Worm (Caenorhabditis elegans) whole organism, L4 larva: ENCODE measurements around the gene swm-1.
A peak's percentile ranks its signal among the peaks of the same experiment; 100 is the strongest.

ENCODE experiments used
- D1046.2 ChIP-seq: fragments of 200-800 bp; sonication (Bioruptor generic); IDR thresholded peaks from 2 replicates; pipeline ENCODE4 v1.3.6; 2022; ENCODE audit warnings: missing genetic modification characterization, missing compliant biosample characterization
- F26F4.8 ChIP-seq: fragments of 200-800 bp; sonication (Bioruptor generic); conservative IDR thresholded peaks from 2 replicates; pipeline ENCODE4 v1.3.6; 2022; ENCODE audit warnings: missing genetic modification characterization, missing compliant biosample characterization
- F44E2.7 ChIP-seq: fragments of 200-800 bp; sonication (Bioruptor generic); IDR thresholded peaks from 2 replicates; pipeline ENCODE4 v2.1.2; 2022; ENCODE audit warnings: missing genetic modification characterization, missing compliant biosample characterization
- F49E8.2 ChIP-seq: sonication (generic microtip); optimal IDR thresholded peaks from 2 replicates; lab custom pipeline; 2016; ENCODE audit warnings: missing compliant biosample characterization, mild to moderate bottlenecking, missing genetic modification characterization, borderline replicate concordance
- R02D3.7 ChIP-seq: fragments of 150-350 bp; sonication (generic microtip); optimal IDR thresholded peaks from 3 replicates; lab custom pipeline; 2014; ENCODE audit warnings: missing biosample characterization, missing genetic modification characterization
- Y48G9A.11 ChIP-seq: fragments of 200-800 bp; sonication (Bioruptor generic); IDR thresholded peaks from 2 replicates; pipeline ENCODE4 v1.3.6; 2022; ENCODE audit warnings: missing genetic modification reagents, missing genetic modification characterization, missing compliant biosample characterization
- Y75B8A.6 ChIP-seq: fragments of 200-800 bp; sonication (Bioruptor generic); IDR thresholded peaks from 2 replicates; pipeline ENCODE4 v1.3.6; 2022; ENCODE audit warnings: missing genetic modification reagents, missing genetic modification characterization, missing compliant biosample characterization
- ZK337.2 ChIP-seq: fragments of 200-800 bp; sonication (Bioruptor generic); IDR thresholded peaks from 2 replicates; pipeline ENCODE4 v1.3.6; 2022; ENCODE audit warnings: missing genetic modification reagents, missing genetic modification characterization, missing compliant biosample characterization
- ZK546.5 ChIP-seq, 2 experiments: sonication (generic microtip); optimal IDR thresholded peaks; 2 replicates each; lab custom pipeline; 2017; ENCODE audit warnings: missing biosample characterization in 2 of 2, missing genetic modification characterization in 2 of 2
- aha-1 ChIP-seq: fragments of 150-350 bp; peaks from one replicate; lab custom pipeline; 2014; ENCODE audit warnings: missing biosample characterization, missing genetic modification characterization
- arid-1 ChIP-seq: fragments of 200-800 bp; sonication (Bioruptor generic); conservative IDR thresholded peaks from 2 replicates; pipeline ENCODE4 v1.3.6; 2022; ENCODE audit warnings: missing genetic modification reagents, missing genetic modification characterization, missing compliant biosample characterization
- ceh-20 ChIP-seq: fragments of 200-800 bp; sonication (Bioruptor generic); IDR thresholded peaks from 2 replicates; pipeline ENCODE4 v1.3.6; 2022; ENCODE audit warnings: missing genetic modification reagents, missing genetic modification characterization, missing compliant biosample characterization
- ceh-28 ChIP-seq: fragments of 150-350 bp; optimal IDR thresholded peaks from 2 replicates; lab custom pipeline; 2014; ENCODE audit warnings: missing biosample characterization, missing genetic modification reagents, missing genetic modification characterization
- ceh-32 ChIP-seq: sonication (generic microtip); optimal IDR thresholded peaks from 2 replicates; lab custom pipeline; 2016; ENCODE audit warnings: mild to moderate bottlenecking, missing genetic modification characterization, missing compliant biosample characterization; ENCODE audit not compliant: poor library complexity
- ceh-82 ChIP-seq: sonication (generic microtip); optimal IDR thresholded peaks from 2 replicates; lab custom pipeline; 2017; ENCODE audit warnings: missing biosample characterization, missing genetic modification characterization
- cey-2 ChIP-seq: sonication (generic microtip); optimal IDR thresholded peaks from 3 replicates; lab custom pipeline; 2017; ENCODE audit warnings: missing genetic modification characterization, mild to moderate bottlenecking, missing compliant biosample characterization, antibody characterized with exemption, borderline replicate concordance; ENCODE audit not compliant: insufficient read depth
- ctbp-1 ChIP-seq: fragments of 200-800 bp; sonication (Bioruptor generic); IDR thresholded peaks from 2 replicates; pipeline ENCODE4 v1.3.6; 2022; ENCODE audit warnings: missing genetic modification reagents, missing genetic modification characterization, missing compliant biosample characterization
- daf-12 ChIP-seq: fragments of 150-350 bp; optimal IDR thresholded peaks from 2 replicates; lab custom pipeline; 2014; ENCODE audit warnings: missing biosample characterization, missing genetic modification reagents, missing genetic modification characterization
- daf-8 ChIP-seq: fragments of 200-800 bp; sonication (Bioruptor generic); IDR thresholded peaks from 2 replicates; pipeline ENCODE4 v1.3.6; 2022; ENCODE audit warnings: missing genetic modification characterization, missing compliant biosample characterization
- dmd-6 ChIP-seq: fragments of 200-800 bp; sonication (Bioruptor generic); IDR thresholded peaks from 2 replicates; pipeline ENCODE4 v1.3.6; 2022; ENCODE audit warnings: missing genetic modification reagents, missing genetic modification characterization, missing compliant biosample characterization
- dmd-9 ChIP-seq: fragments of 200-800 bp; sonication (Bioruptor generic); IDR thresholded peaks from 2 replicates; pipeline ENCODE4 v1.3.6; 2022; ENCODE audit warnings: missing genetic modification reagents, missing genetic modification characterization, missing compliant biosample characterization
- egl-27 ChIP-seq: sonication (generic microtip); optimal IDR thresholded peaks from 3 replicates; lab custom pipeline; 2017; ENCODE audit warnings: missing biosample characterization, missing genetic modification reagents, missing genetic modification characterization
- fkh-10 ChIP-seq: fragments of 150-350 bp; optimal IDR thresholded peaks from 2 replicates; lab custom pipeline; 2014; ENCODE audit warnings: missing biosample characterization, missing genetic modification reagents, missing genetic modification characterization
- fos-1 ChIP-seq: fragments of 150-350 bp; optimal IDR thresholded peaks from 2 replicates; lab custom pipeline; 2014; ENCODE audit warnings: missing biosample characterization, missing genetic modification characterization
- hlh-11 ChIP-seq: fragments of 200-800 bp; sonication (Bioruptor generic); optimal IDR thresholded peaks from 2 replicates; lab custom pipeline; 2018; ENCODE audit warnings: mild to moderate bottlenecking, missing genetic modification characterization, missing compliant biosample characterization
- hlh-30 ChIP-seq: sonication (generic microtip); optimal IDR thresholded peaks from 2 replicates; lab custom pipeline; 2017; ENCODE audit warnings: antibody characterized with exemption, mild to moderate bottlenecking, missing genetic modification characterization, missing compliant biosample characterization; ENCODE audit not compliant: insufficient read depth
- lin-1 ChIP-seq: fragments of 200-800 bp; sonication (Bioruptor generic); IDR thresholded peaks from 2 replicates; pipeline ENCODE4 v1.3.6; 2022; ENCODE audit warnings: missing genetic modification reagents, missing genetic modification characterization, missing compliant biosample characterization
- lin-13 ChIP-seq: fragments of 150-350 bp; optimal IDR thresholded peaks from 2 replicates; lab custom pipeline; 2014; ENCODE audit warnings: missing biosample characterization, missing genetic modification reagents, missing genetic modification characterization
- lin-29 ChIP-seq: fragments of 200-800 bp; sonication (Bioruptor generic); IDR thresholded peaks from 2 replicates; pipeline ENCODE4 v1.3.6; 2022; ENCODE audit warnings: missing genetic modification reagents, missing genetic modification characterization, missing compliant biosample characterization
- lin-39 ChIP-seq: fragments of 150-350 bp; optimal IDR thresholded peaks from 2 replicates; lab custom pipeline; 2014; ENCODE audit warnings: missing biosample characterization, missing genetic modification reagents, missing genetic modification characterization
- mdt-29 ChIP-seq: fragments of 200-800 bp; sonication (Bioruptor generic); IDR thresholded peaks from 2 replicates; pipeline ENCODE4 v1.3.6; 2022; ENCODE audit warnings: missing genetic modification reagents, missing genetic modification characterization, missing compliant biosample characterization
- mxl-2 ChIP-seq: fragments of 200-800 bp; sonication (Bioruptor generic); conservative IDR thresholded peaks from 2 replicates; pipeline ENCODE4 v1.3.6; 2022; ENCODE audit warnings: missing genetic modification reagents, missing genetic modification characterization, missing compliant biosample characterization
- nhr-10 ChIP-seq: fragments of 150-350 bp; optimal IDR thresholded peaks from 2 replicates; lab custom pipeline; 2014; ENCODE audit warnings: missing biosample characterization, missing genetic modification characterization
- nhr-102 ChIP-seq: sonication (generic microtip); optimal IDR thresholded peaks from 2 replicates; lab custom pipeline; 2016; ENCODE audit warnings: mild to moderate bottlenecking, missing genetic modification characterization, moderate library complexity, missing compliant biosample characterization
- nhr-25 ChIP-seq: sonication (generic microtip); optimal IDR thresholded peaks from 2 replicates; lab custom pipeline; 2017; ENCODE audit warnings: missing genetic modification characterization, mild to moderate bottlenecking, missing compliant biosample characterization, antibody characterized with exemption, moderate library complexity, borderline replicate concordance; ENCODE audit not compliant: insufficient read depth
- nhr-28 ChIP-seq: fragments of 150-350 bp; optimal IDR thresholded peaks from 2 replicates; lab custom pipeline; 2014; ENCODE audit warnings: missing biosample characterization, missing genetic modification characterization
- nhr-41 ChIP-seq: fragments of 200-800 bp; sonication (Bioruptor generic); IDR thresholded peaks from 2 replicates; pipeline ENCODE4 v1.3.6; 2022; ENCODE audit warnings: missing genetic modification reagents, missing genetic modification characterization, missing compliant biosample characterization
- nhr-48 ChIP-seq: sonication (generic microtip); optimal IDR thresholded peaks from 2 replicates; lab custom pipeline; 2016; ENCODE audit warnings: mild to moderate bottlenecking, missing genetic modification characterization, missing compliant biosample characterization
- pha-4 ChIP-seq, 2 experiments: fragments of 150-350 bp in 1 of 2; fragments of 200-800 bp in 1 of 2; sonication (Bioruptor generic) in 1 of 2; IDR thresholded peaks in 1 of 2; optimal IDR thresholded peaks in 1 of 2; 2 replicates each; pipeline versions ENCODE4 v1.3.6 to Lab custom; 2014 to 2022; ENCODE audit warnings: missing genetic modification characterization in 2 of 2, missing genetic modification reagents in 2 of 2, missing biosample characterization in 1 of 2, missing compliant biosample characterization in 1 of 2
- php-3 ChIP-seq: fragments of 200-800 bp; sonication (Bioruptor generic); IDR thresholded peaks from 2 replicates; pipeline ENCODE4 v1.3.6; 2022; ENCODE audit warnings: missing genetic modification reagents, missing genetic modification characterization, missing compliant biosample characterization
- pqm-1 ChIP-seq: sonication (generic microtip); optimal IDR thresholded peaks from 2 replicates; lab custom pipeline; 2017; ENCODE audit warnings: missing biosample characterization, missing genetic modification characterization
- rbr-2 ChIP-seq: sonication (generic microtip); optimal IDR thresholded peaks from 2 replicates; lab custom pipeline; 2016; ENCODE audit warnings: missing genotype, missing genetic modification characterization, missing compliant biosample characterization
- saeg-2 ChIP-seq: fragments of 200-800 bp; sonication (Bioruptor generic); IDR thresholded peaks from 2 replicates; pipeline ENCODE4 v1.3.6; 2022; ENCODE audit warnings: missing genetic modification reagents, missing genetic modification characterization, missing compliant biosample characterization
- sdz-12 ChIP-seq: fragments of 200-800 bp; sonication (Bioruptor generic); optimal IDR thresholded peaks from 2 replicates; lab custom pipeline; 2018; ENCODE audit warnings: mild to moderate bottlenecking, missing genetic modification characterization, missing compliant biosample characterization
- skn-1 ChIP-seq: fragments of 150-350 bp; optimal IDR thresholded peaks from 2 replicates; lab custom pipeline; 2014; ENCODE audit warnings: missing biosample characterization, missing genetic modification characterization
- snpc-4 ChIP-seq: fragments of 150-350 bp; optimal IDR thresholded peaks from 2 replicates; lab custom pipeline; 2014; ENCODE audit warnings: missing biosample characterization, missing genetic modification characterization
- tag-97 ChIP-seq: fragments of 200-800 bp; sonication (Bioruptor generic); IDR thresholded peaks from 2 replicates; pipeline ENCODE4 v1.3.6; 2022; ENCODE audit warnings: missing genetic modification characterization, missing compliant biosample characterization
- unc-62 ChIP-seq, 3 experiments: fragments of 150-350 bp in 1 of 3; sonication (generic microtip); optimal IDR thresholded peaks in 2 of 3; peaks in 1 of 3; 1 replicate in 1 of 3; 2 replicates in 2 of 3; lab custom pipeline; 2014 to 2017; ENCODE audit warnings: missing biosample characterization in 3 of 3, missing genetic modification characterization in 3 of 3, missing genetic modification reagents in 3 of 3, missing genotype in 1 of 3
- zip-2 ChIP-seq: fragments of 150-350 bp; optimal IDR thresholded peaks from 2 replicates; lab custom pipeline; 2014; ENCODE audit warnings: missing biosample characterization, missing genetic modification characterization
- ztf-11 ChIP-seq: fragments of 150-350 bp; optimal IDR thresholded peaks from 2 replicates; lab custom pipeline; 2014; ENCODE audit warnings: missing biosample characterization, missing genetic modification characterization

swm-1 gene

DNA sequence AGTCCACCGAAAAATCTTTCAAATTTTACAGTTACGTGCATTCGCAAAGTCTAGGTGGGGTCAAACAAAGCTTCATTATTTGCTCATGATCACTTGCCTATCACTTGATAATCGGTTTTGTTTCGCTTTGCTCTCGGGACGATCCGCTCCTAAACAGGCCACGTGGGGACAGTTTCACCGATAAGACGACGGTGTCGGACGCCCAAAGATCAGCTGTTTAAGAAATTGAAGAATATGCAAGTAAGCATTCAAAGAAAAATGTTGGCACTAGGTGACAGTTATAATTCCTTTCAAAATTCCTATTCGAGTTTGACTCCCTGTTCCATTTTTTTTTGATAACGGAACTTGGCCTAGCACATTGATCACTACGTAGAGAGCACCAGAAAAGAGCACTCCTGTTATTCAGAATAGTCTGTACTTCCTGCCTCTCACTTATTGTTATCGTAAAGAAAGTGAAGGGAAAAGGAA is 25.3 kb upstream of the swm-1 start (continued):
- TF ChIP-seq fkh-10 (GFP tag; lab: Kevin White, UChicago), result no peak
- TF ChIP-seq pqm-1 (tag; lab: Kevin White, UChicago), result peak; percentile 72
- TF ChIP-seq pha-4 (GFP tag; IDR thresholded peaks at IDR 0.05; lab: Robert Waterston, UW), result peak; percentile 71
- no peak for TF ChIP-seq pha-4 (tag; optimal IDR thresholded peaks at IDR 0.05; lab: Kevin White, UChicago)
- no peak for TF ChIP-seq ceh-82
- no peak for TF ChIP-seq daf-8 (GFP tag; lab: Robert Waterston, UW)
- no peak for TF ChIP-seq cey-2 (tag; lab: Kevin White, UChicago)
- peak; percentile 73 for TF ChIP-seq hlh-30 (tag; lab: Kevin White, UChicago)
- no peak for TF ChIP-seq skn-1
- TF ChIP-seq aha-1, result peak; percentile 89
- no peak for TF ChIP-seq egl-27 (tag; lab: Kevin White, UChicago)
- 0 out of 2 replicates have a peak, but pooled peaks have one; percentile 31 for TF ChIP-seq Y75B8A.6 (GFP tag; lab: Robert Waterston, UW)
- no peak for TF ChIP-seq arid-1 (GFP tag; lab: Robert Waterston, UW)
- TF ChIP-seq snpc-4 (tag; lab: Kevin White, UChicago), result no peak
- no peak for TF ChIP-seq ctbp-1 (GFP tag; lab: Robert Waterston, UW)
- TF ChIP-seq ZK546.5 (tag; optimal IDR thresholded peaks at IDR 0.05; lab: Kevin White, UChicago), result no peak
- no peak for TF ChIP-seq F49E8.2 (tag; lab: Kevin White, UChicago)
- no peak for TF ChIP-seq dmd-9 (GFP tag; lab: Robert Waterston, UW)
- no peak for TF ChIP-seq daf-12 (tag; lab: Kevin White, UChicago)
- TF ChIP-seq lin-1, result 0 out of 2 replicates have a peak, but pooled peaks have one; percentile 37
- TF ChIP-seq F44E2.7 (GFP tag; lab: Robert Waterston, UW), result no peak
- no peak for TF ChIP-seq nhr-25 (tag; lab: Kevin White, UChicago)
- TF ChIP-seq unc-62 (GFP tag; optimal IDR thresholded peaks at IDR 0.05 in 1 of 2; lab: Kevin White, UChicago), result peak in 1 of 2 experiments; percentile 53
- TF ChIP-seq unc-62 (tag; optimal IDR thresholded peaks at IDR 0.05; lab: Kevin White, UChicago), result no peak
- TF ChIP-seq D1046.2 (GFP tag; lab: Robert Waterston, UW), result no peak
- TF ChIP-seq nhr-28 (tag; lab: Kevin White, UChicago), result peak; percentile 63
- TF ChIP-seq ceh-28, result no peak
- 0 out of 2 replicates have a peak, but pooled peaks have one; percentile 7 for TF ChIP-seq mxl-2 (GFP tag; lab: Robert Waterston, UW)
- no peak for TF ChIP-seq fos-1 (tag; lab: Kevin White, UChicago)
- TF ChIP-seq lin-29 (GFP tag; lab: Robert Waterston, UW), result no peak
- TF ChIP-seq lin-13 (GFP tag; lab: Kevin White, UChicago), result peak; percentile 36
- peak; percentile 41 for TF ChIP-seq nhr-102 (tag; lab: Kevin White, UChicago)
- no peak for TF ChIP-seq F26F4.8
- TF ChIP-seq saeg-2, result peak; percentile 74; the same call in 1 of the 2 replicates
- no peak for TF ChIP-seq R02D3.7 (tag; lab: Kevin White, UChicago)
- peak; percentile 98 for TF ChIP-seq dmd-6
- no peak for TF ChIP-seq lin-39 (tag; lab: Kevin White, UChicago)
- no peak for TF ChIP-seq Y48G9A.11 (GFP tag; lab: Robert Waterston, UW)
- TF ChIP-seq sdz-12 (GFP tag; lab: Kevin White, UChicago), result no peak
- TF ChIP-seq zip-2 (tag; lab: Kevin White, UChicago), result no peak
- no peak for TF ChIP-seq ceh-20
- TF ChIP-seq ztf-11 (tag; lab: Kevin White, UChicago), result no peak
- TF ChIP-seq nhr-10 (tag; lab: Kevin White, UChicago), result peak; percentile 54
- no peak for TF ChIP-seq tag-97 (GFP tag; lab: Robert Waterston, UW)
- TF ChIP-seq ceh-32 (tag; lab: Kevin White, UChicago), result no peak
- TF ChIP-seq mdt-29 (GFP tag; lab: Robert Waterston, UW), result peak; percentile 62
- peak; percentile 93 for TF ChIP-seq nhr-48 (tag; lab: Kevin White, UChicago)
- peak; percentile 96 for TF ChIP-seq hlh-11 (tag; lab: Kevin White, UChicago)
- TF ChIP-seq rbr-2 (tag; lab: Kevin White, UChicago), result no peak
- TF ChIP-seq nhr-41, result peak; percentile 64; the same call in 1 of the 2 replicates
- no peak for TF ChIP-seq php-3 (GFP tag; lab: Robert Waterston, UW)
- TF ChIP-seq ZK337.2 (GFP tag; lab: Robert Waterston, UW), result no peak
